Worm (Caenorhabditis elegans) whole organism, early embryonic: ENCODE measurements around the gene B0024.15.

Experiments used
- B0310.2 ChIP-seq: sonication (generic microtip); optimal IDR thresholded peaks from 2 replicates; lab custom pipeline; 2016; ENCODE audit warnings: mild to moderate bottlenecking, missing genetic modification characterization, missing compliant biosample characterization
- F13C5.2 ChIP-seq: sonication (generic microtip); optimal IDR thresholded peaks from 2 replicates; lab custom pipeline; 2017; ENCODE audit warnings: mild to moderate bottlenecking, missing genetic modification characterization, inconsistent platforms, missing compliant biosample characterization
- aly-1 ChIP-seq: sonication (generic microtip); optimal IDR thresholded peaks from 2 replicates; lab custom pipeline; 2016; ENCODE audit warnings: missing genetic modification characterization, missing compliant biosample characterization
- ama-1 ChIP-seq: fragments of 150-350 bp; optimal IDR thresholded peaks from 2 replicates; lab custom pipeline; 2014
- ceh-13 ChIP-seq: fragments of 200-800 bp; sonication (Bioruptor generic); optimal IDR thresholded peaks from 2 replicates; lab custom pipeline; 2018; ENCODE audit warnings: mild to moderate bottlenecking, missing genetic modification characterization, missing compliant biosample characterization
- ceh-36 ChIP-seq: sonication (generic microtip); optimal IDR thresholded peaks from 2 replicates; lab custom pipeline; 2016; ENCODE audit warnings: missing genetic modification characterization, inconsistent platforms, missing compliant biosample characterization
- ets-7 ChIP-seq: sonication (generic microtip); optimal IDR thresholded peaks from 2 replicates; lab custom pipeline; 2016; ENCODE audit warnings: missing genotype, missing genetic modification characterization, missing compliant biosample characterization
- flt-1 ChIP-seq: fragments of 200-800 bp; sonication (Bioruptor generic); IDR thresholded peaks from 2 replicates; pipeline ENCODE4 v1.3.6; 2022; ENCODE audit warnings: missing genetic modification characterization, missing compliant biosample characterization
- hmbx-1 ChIP-seq: sonication (generic microtip); optimal IDR thresholded peaks from 2 replicates; lab custom pipeline; 2016; ENCODE audit warnings: mild to moderate bottlenecking, missing genetic modification characterization, missing compliant biosample characterization
- hmg-4 ChIP-seq: fragments of 200-800 bp; sonication (Bioruptor generic); optimal IDR thresholded peaks from 2 replicates; lab custom pipeline; 2018; ENCODE audit warnings: mild to moderate bottlenecking, missing genetic modification characterization, missing compliant biosample characterization
- hnd-1 ChIP-seq: sonication (generic microtip); optimal IDR thresholded peaks from 2 replicates; lab custom pipeline; 2016; ENCODE audit warnings: missing genetic modification characterization, missing compliant biosample characterization
- pes-1 ChIP-seq: fragments of 200-800 bp; sonication (Bioruptor generic); IDR thresholded peaks from 2 replicates; pipeline ENCODE4 v1.3.6; 2022; ENCODE audit warnings: missing genetic modification reagents, missing genetic modification characterization, missing compliant biosample characterization
- scrt-1 ChIP-seq: fragments of 200-800 bp; sonication (Bioruptor generic); IDR thresholded peaks from 2 replicates; pipeline ENCODE4 v1.3.6; 2022; ENCODE audit warnings: missing genetic modification characterization, missing compliant biosample characterization
- sea-1 ChIP-seq: fragments of 200-800 bp; sonication (Bioruptor generic); conservative IDR thresholded peaks from 2 replicates; pipeline ENCODE4 v1.3.6; 2022; ENCODE audit warnings: missing genetic modification characterization, missing compliant biosample characterization
- tbx-11 ChIP-seq: fragments of 200-800 bp; sonication (Bioruptor generic); IDR thresholded peaks from 2 replicates; pipeline ENCODE4 v1.3.6; 2022; ENCODE audit warnings: missing genetic modification characterization, missing compliant biosample characterization
- tbx-37 ChIP-seq: fragments of 200-800 bp; sonication (Bioruptor generic); conservative IDR thresholded peaks from 2 replicates; pipeline ENCODE4 v1.3.6; 2022; ENCODE audit warnings: missing genetic modification reagents, missing genetic modification characterization, missing compliant biosample characterization
- tra-4 ChIP-seq: sonication (generic microtip); optimal IDR thresholded peaks from 2 replicates; lab custom pipeline; 2017; ENCODE audit warnings: missing genetic modification characterization, missing compliant biosample characterization

Gene B0024.15

DNA sequence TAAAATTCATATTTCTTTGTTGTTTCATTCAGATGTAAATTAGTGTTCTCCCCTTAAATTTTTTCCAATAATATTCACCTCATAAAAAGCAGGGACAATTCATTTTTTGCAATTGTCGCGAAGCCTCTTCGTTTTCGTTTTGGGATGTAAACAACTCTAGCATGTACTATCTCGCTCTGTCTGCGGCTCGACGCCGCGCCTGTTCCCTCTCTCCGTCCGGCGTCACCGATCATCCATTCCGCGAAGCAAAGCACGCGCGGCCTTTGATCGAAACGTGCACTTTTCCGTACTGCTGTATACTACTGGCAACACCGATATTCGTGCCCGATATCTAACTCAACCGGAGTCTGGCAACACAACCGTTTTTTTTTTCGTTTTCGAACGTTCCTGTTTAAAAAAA lies 42.9 kb upstream of the B0024.15 start:
- TF ChIP-seq hnd-1 (tag; lab: Kevin White, UChicago): no peak
- no peak for TF ChIP-seq scrt-1 (GFP tag; lab: Robert Waterston, UW)
- no peak for TF ChIP-seq ceh-36 (tag; lab: Kevin White, UChicago)
- TF ChIP-seq ceh-13 (GFP tag; lab: Kevin White, UChicago): no peak
- no peak for TF ChIP-seq ama-1 (lab: Kevin White, UChicago)
- no peak for TF ChIP-seq F13C5.2
- no peak for TF ChIP-seq sea-1 (GFP tag; lab: Robert Waterston, UW)
- TF ChIP-seq hmbx-1 (tag; lab: Kevin White, UChicago): no peak
- TF ChIP-seq aly-1 (tag; lab: Kevin White, UChicago): no peak
- TF ChIP-seq tra-4 (tag; lab: Kevin White, UChicago): no peak
- no peak for TF ChIP-seq hmg-4 (GFP tag; lab: Kevin White, UChicago)
- TF ChIP-seq ets-7 (tag; lab: Kevin White, UChicago): no peak
- no peak for TF ChIP-seq pes-1 (GFP tag; lab: Robert Waterston, UW)
- TF ChIP-seq B0310.2 (tag; lab: Kevin White, UChicago): no peak
- no peak for TF ChIP-seq tbx-37 (GFP tag; lab: Robert Waterston, UW)

ce11 chrV:10247673-10248239 lies 42.1 kb upstream of the B0024.15 start:
- TF ChIP-seq ceh-13 (GFP tag; lab: Kevin White, UChicago): no peak
- no peak for TF ChIP-seq ets-7 (tag; lab: Kevin White, UChicago)
- TF ChIP-seq hnd-1 (tag; lab: Kevin White, UChicago): no peak
- TF ChIP-seq ama-1 (lab: Kevin White, UChicago): no peak
- TF ChIP-seq flt-1 (GFP tag; lab: Robert Waterston, UW): no peak
- no peak for TF ChIP-seq hmbx-1 (tag; lab: Kevin White, UChicago)
- no peak for TF ChIP-seq hmg-4 (GFP tag; lab: Kevin White, UChicago)
- TF ChIP-seq ceh-36 (tag; lab: Kevin White, UChicago): no peak

DNA sequence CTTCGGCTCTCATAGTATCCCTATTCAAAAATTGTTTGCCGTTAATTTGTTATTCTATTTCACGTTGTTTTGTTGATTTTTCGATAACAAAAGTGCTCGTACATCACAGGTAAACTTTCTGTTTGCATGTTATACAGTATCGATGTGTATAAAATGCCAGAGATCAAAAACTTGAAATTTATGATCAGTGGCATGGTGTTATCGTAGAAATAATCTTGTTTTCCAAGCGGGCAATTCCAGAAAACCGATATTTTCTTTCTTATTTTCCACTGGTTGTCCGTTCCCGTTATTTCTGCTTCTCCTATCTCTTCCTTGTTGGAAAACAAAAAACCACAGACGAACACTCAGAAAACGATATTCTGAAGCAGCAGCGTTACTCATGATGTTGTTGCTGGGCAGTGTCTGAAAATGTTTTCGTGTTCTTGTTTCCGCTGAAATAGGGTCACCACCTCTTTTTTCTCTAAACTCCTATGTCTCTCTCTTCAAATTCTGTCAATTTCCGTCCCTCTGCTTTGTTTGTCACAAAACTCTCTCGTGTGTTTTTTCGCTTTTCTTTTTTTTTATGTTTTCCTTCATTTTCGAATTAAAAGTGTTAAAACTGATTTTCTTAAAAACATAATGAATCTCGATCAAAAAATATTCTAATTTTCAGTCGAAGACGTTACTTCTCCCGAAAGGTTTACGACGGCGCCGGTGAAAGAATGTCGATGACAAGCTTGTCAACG lies 41.4 kb upstream of the B0024.15 start, which contains the start of gene akt-1:
TSS of gene akt-1 (plus strand) at position 651 of the 725 bp plus-strand sequence.
- TF ChIP-seq tbx-37 (GFP tag; lab: Robert Waterston, UW) (no peak), ets-7 (tag; lab: Kevin White, UChicago) (no peak), sea-1 (GFP tag; lab: Robert Waterston, UW) (no peak), pes-1 (GFP tag; lab: Robert Waterston, UW) (no peak), ama-1 (lab: Kevin White, UChicago) (no peak)

DNA sequence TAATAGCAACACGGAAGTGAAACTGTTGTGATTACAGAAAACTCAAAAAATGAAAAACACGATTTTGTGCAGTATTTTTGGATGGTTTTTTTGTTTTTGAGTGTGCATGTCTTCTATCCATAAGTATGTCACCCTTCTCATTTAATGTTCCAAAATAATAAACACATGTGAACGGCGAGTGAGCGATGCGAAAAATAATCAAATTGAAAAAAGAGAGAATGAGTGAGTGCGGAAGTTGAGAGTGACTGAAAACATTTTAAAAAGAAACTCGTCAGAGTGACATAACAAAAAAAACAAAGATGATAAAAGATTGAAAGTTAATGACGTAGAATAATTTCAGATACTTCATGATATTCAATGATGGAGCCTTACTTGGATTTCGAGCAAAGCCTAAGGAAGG lies 40.3 kb upstream of the B0024.15 start:
- TF ChIP-seq ets-7 (tag; lab: Kevin White, UChicago) (no peak), ceh-13 (GFP tag; lab: Kevin White, UChicago) (no peak), ceh-36 (tag; lab: Kevin White, UChicago) (no peak), hmbx-1 (tag; lab: Kevin White, UChicago) (no peak), tbx-11 (GFP tag; lab: Robert Waterston, UW) (no peak), aly-1 (tag; lab: Kevin White, UChicago) (no peak), hmg-4 (GFP tag; lab: Kevin White, UChicago) (no peak), scrt-1 (GFP tag; lab: Robert Waterston, UW) (no peak), F13C5.2 (no peak)

- no peak for TF ChIP-seq tbx-37 (GFP tag; lab: Robert Waterston, UW)
- TF ChIP-seq ama-1 (lab: Kevin White, UChicago): no peak
- TF ChIP-seq tra-4 (tag; lab: Kevin White, UChicago): no peak
- TF ChIP-seq F13C5.2: no peak
- no peak for TF ChIP-seq hnd-1 (tag; lab: Kevin White, UChicago)
- no peak for TF ChIP-seq ets-7 (tag; lab: Kevin White, UChicago)
- no peak for TF ChIP-seq ceh-13 (GFP tag; lab: Kevin White, UChicago)
- TF ChIP-seq hmbx-1 (tag; lab: Kevin White, UChicago): no peak
- TF ChIP-seq sea-1 (GFP tag; lab: Robert Waterston, UW): no peak
- TF ChIP-seq hmg-4 (GFP tag; lab: Kevin White, UChicago): no peak
- no peak for TF ChIP-seq pes-1 (GFP tag; lab: Robert Waterston, UW)
Observed at ce11 chrV:10252682-10253081, 37.2 kb upstream of the B0024.15 start.

- no peak for TF ChIP-seq ceh-13 (GFP tag; lab: Kevin White, UChicago)
Observed at ce11 chrV:10255005-10255472, 34.8 kb upstream of the B0024.15 start, which contains the start of gene rop-1. Gene rop-1 (minus strand): TSS chrV:10255055.

DNA sequence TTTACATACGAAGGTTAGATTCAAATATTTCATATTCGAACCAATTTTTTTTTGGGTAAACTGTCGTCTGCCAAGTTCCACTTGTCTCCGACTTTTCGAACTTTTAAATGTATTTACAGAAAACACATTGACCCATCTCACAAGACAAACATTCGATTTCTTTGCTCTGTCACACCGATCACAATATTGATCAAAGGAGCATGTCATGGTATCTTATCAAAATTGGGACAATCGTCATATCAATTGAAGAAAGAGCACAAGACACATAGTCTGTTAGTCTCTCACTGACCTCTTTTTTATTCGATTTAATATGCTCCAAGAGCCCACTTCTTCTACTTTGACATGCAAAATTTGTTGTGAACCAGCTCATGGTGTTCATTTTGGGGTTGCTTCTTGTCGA lies 33.8 kb upstream of the B0024.15 start, which contains the start of gene nhr-232:
TSS of gene nhr-232 (plus strand) at position 121 of the 400 bp plus-strand sequence.
- TF ChIP-seq aly-1 (tag; lab: Kevin White, UChicago) (no peak), B0310.2 (tag; lab: Kevin White, UChicago) (no peak), ama-1 (lab: Kevin White, UChicago) (no peak), tbx-37 (GFP tag; lab: Robert Waterston, UW) (no peak), hmg-4 (GFP tag; lab: Kevin White, UChicago) (no peak), scrt-1 (GFP tag; lab: Robert Waterston, UW) (no peak), tbx-11 (GFP tag; lab: Robert Waterston, UW) (no peak)
